Fruit fly (Drosophila melanogaster): ENCODE results near the gene CG14088.

- TF ChIP-seq psq (optimal IDR thresholded peaks at IDR 0.05) (no peak), ttk (optimal IDR thresholded peaks at IDR 0.05) (no peak)
These were observed 34.4 kb downstream of the CG14088 start, which contains the start of gene CG33647 for dm6 chr3L:19236060-19236459.
